Worm (Caenorhabditis elegans) whole organism, L1 larva: ENCODE data around the gene sru-48.

Experiments used
- C04F5.9 ChIP-seq: sonication (generic microtip); optimal IDR thresholded peaks from 2 replicates; lab custom pipeline; 2016; ENCODE audit warnings: missing genetic modification characterization, missing compliant biosample characterization
- C16A3.4 ChIP-seq: fragments of 150-350 bp; optimal IDR thresholded peaks from 2 replicates; lab custom pipeline; 2014; ENCODE audit warnings: missing biosample characterization, missing genetic modification characterization
- C34B4.2 ChIP-seq: sonication (generic microtip); optimal IDR thresholded peaks from 2 replicates; lab custom pipeline; 2017; ENCODE audit warnings: mild to moderate bottlenecking, missing genetic modification characterization, missing compliant biosample characterization
- ceh-82 ChIP-seq, 3 experiments: fragments of 150-350 bp in 1 of 3; sonication (generic microtip) in 2 of 3; optimal IDR thresholded peaks; 2 replicates each; lab custom pipeline; 2014 to 2017; ENCODE audit warnings: missing biosample characterization in 3 of 3, missing genetic modification characterization in 3 of 3
- ces-1 ChIP-seq: fragments of 150-350 bp; optimal IDR thresholded peaks from 2 replicates; lab custom pipeline; 2014; ENCODE audit warnings: missing biosample characterization, missing genetic modification reagents, missing genetic modification characterization
- efl-1 ChIP-seq, 4 experiments: fragments of 150-350 bp; optimal IDR thresholded peaks in 3 of 4; peaks in 1 of 4; 1 replicate in 1 of 4; 2 replicates in 3 of 4; lab custom pipeline; 2014; ENCODE audit warnings: missing biosample characterization in 2 of 4, missing genetic modification characterization in 2 of 4, missing genetic modification reagents in 2 of 4
- egl-27 ChIP-seq, 2 experiments: fragments of 150-350 bp in 1 of 2; sonication (generic microtip); optimal IDR thresholded peaks; 3 replicates each; lab custom pipeline; 2017 to 2018; ENCODE audit warnings: missing biosample characterization in 2 of 2, missing genetic modification characterization in 2 of 2, missing genetic modification reagents in 2 of 2
- elt-2 ChIP-seq: sonication (generic microtip); optimal IDR thresholded peaks from 2 replicates; lab custom pipeline; 2016; ENCODE audit warnings: missing genetic modification characterization, mild to moderate bottlenecking, inconsistent platforms, missing compliant biosample characterization, missing genetic modification reagents
- fkh-10 ChIP-seq: sonication (generic microtip); optimal IDR thresholded peaks from 2 replicates; lab custom pipeline; 2017; ENCODE audit warnings: missing biosample characterization, missing genetic modification reagents, missing genetic modification characterization
- fkh-4 ChIP-seq: sonication (generic microtip); optimal IDR thresholded peaks from 2 replicates; lab custom pipeline; 2016; ENCODE audit warnings: missing compliant biosample characterization, missing genetic modification characterization, borderline replicate concordance
- fkh-8 ChIP-seq: sonication (generic microtip); optimal IDR thresholded peaks from 2 replicates; lab custom pipeline; 2016; ENCODE audit warnings: mild to moderate bottlenecking, missing genetic modification characterization, missing compliant biosample characterization
- fos-1 ChIP-seq: fragments of 150-350 bp; optimal IDR thresholded peaks from 2 replicates; lab custom pipeline; 2014; ENCODE audit warnings: missing biosample characterization, missing genetic modification characterization
- hlh-17 ChIP-seq: fragments of 200-800 bp; sonication (Bioruptor generic); optimal IDR thresholded peaks from 2 replicates; lab custom pipeline; 2018; ENCODE audit warnings: missing genetic modification characterization, mild to moderate bottlenecking, missing compliant biosample characterization, moderate library complexity, borderline replicate concordance
- jun-1 ChIP-seq: fragments of 150-350 bp; optimal IDR thresholded peaks from 2 replicates; lab custom pipeline; 2014; ENCODE audit warnings: missing biosample characterization, missing genetic modification reagents, missing genetic modification characterization
- lin-13 ChIP-seq: fragments of 150-350 bp; optimal IDR thresholded peaks from 2 replicates; lab custom pipeline; 2014; ENCODE audit warnings: missing biosample characterization, missing genetic modification reagents, missing genetic modification characterization
- lin-14 ChIP-seq: fragments of 200-800 bp; sonication (Bioruptor generic); optimal IDR thresholded peaks from 2 replicates; lab custom pipeline; 2018; ENCODE audit warnings: mild to moderate bottlenecking, missing genetic modification characterization, moderate library complexity, missing compliant biosample characterization
- lin-39 ChIP-seq: fragments of 150-350 bp; optimal IDR thresholded peaks from 2 replicates; lab custom pipeline; 2014; ENCODE audit warnings: missing biosample characterization, missing genetic modification reagents, missing genetic modification characterization
- lsy-2 ChIP-seq, 2 experiments: fragments of 150-350 bp; optimal IDR thresholded peaks; 2 replicates each; lab custom pipeline; 2014; ENCODE audit warnings: missing biosample characterization in 2 of 2, missing genetic modification characterization in 2 of 2
- mdl-1 ChIP-seq, 2 experiments: fragments of 150-350 bp; optimal IDR thresholded peaks; 2 replicates each; lab custom pipeline; 2014 to 2017; ENCODE audit warnings: missing biosample characterization in 2 of 2, missing genetic modification characterization in 2 of 2, inconsistent platforms in 1 of 2
- nhr-11 ChIP-seq: fragments of 150-350 bp; optimal IDR thresholded peaks from 2 replicates; lab custom pipeline; 2014; ENCODE audit warnings: missing biosample characterization, missing genetic modification characterization
- nhr-12 ChIP-seq: sonication (generic microtip); optimal IDR thresholded peaks from 2 replicates; lab custom pipeline; 2017; ENCODE audit warnings: missing biosample characterization, missing genetic modification characterization
- nhr-19 ChIP-seq: fragments of 200-800 bp; sonication (Bioruptor generic); conservative IDR thresholded peaks from 2 replicates; pipeline ENCODE4 v1.3.6; 2022; ENCODE audit warnings: missing genetic modification characterization, missing compliant biosample characterization
- nhr-20 ChIP-seq: sonication (generic microtip); optimal IDR thresholded peaks from 2 replicates; lab custom pipeline; 2016; ENCODE audit warnings: mild to moderate bottlenecking, missing genetic modification characterization, missing compliant biosample characterization
- nhr-28 ChIP-seq: fragments of 150-350 bp; optimal IDR thresholded peaks from 2 replicates; lab custom pipeline; 2014; ENCODE audit warnings: missing biosample characterization, missing genetic modification characterization
- nhr-71 ChIP-seq: sonication (generic microtip); optimal IDR thresholded peaks from 2 replicates; lab custom pipeline; 2016; ENCODE audit warnings: mild to moderate bottlenecking, missing genetic modification characterization, moderate library complexity, missing compliant biosample characterization
- nhr-77 ChIP-seq: fragments of 150-350 bp; optimal IDR thresholded peaks from 2 replicates; lab custom pipeline; 2014; ENCODE audit warnings: missing biosample characterization, missing genetic modification characterization
- nhr-90 ChIP-seq: sonication (generic microtip); optimal IDR thresholded peaks from 2 replicates; lab custom pipeline; 2016; ENCODE audit warnings: mild to moderate bottlenecking, missing genetic modification characterization, missing compliant biosample characterization; ENCODE audit not compliant: poor library complexity
- rnt-1 ChIP-seq: sonication (generic microtip); optimal IDR thresholded peaks from 2 replicates; lab custom pipeline; 2016; ENCODE audit warnings: mild to moderate bottlenecking, missing genetic modification characterization, moderate library complexity, missing compliant biosample characterization
- skn-1 ChIP-seq: fragments of 150-350 bp; optimal IDR thresholded peaks from 2 replicates; lab custom pipeline; 2014; ENCODE audit warnings: missing biosample characterization, missing genetic modification characterization
- snu-23 ChIP-seq: sonication (generic microtip); optimal IDR thresholded peaks from 2 replicates; lab custom pipeline; 2016; ENCODE audit warnings: missing genetic modification characterization, missing compliant biosample characterization
- sox-4 ChIP-seq: sonication (generic microtip); optimal IDR thresholded peaks from 2 replicates; lab custom pipeline; 2016; ENCODE audit warnings: missing genetic modification characterization, missing compliant biosample characterization
- sup-37 ChIP-seq: fragments of 200-800 bp; sonication (Bioruptor generic); optimal IDR thresholded peaks from 2 replicates; lab custom pipeline; 2018; ENCODE audit warnings: mild to moderate bottlenecking, missing genetic modification characterization, missing compliant biosample characterization
- tbx-2 ChIP-seq: sonication (generic microtip); optimal IDR thresholded peaks from 2 replicates; lab custom pipeline; 2016; ENCODE audit warnings: missing genetic modification characterization, missing compliant biosample characterization
- unc-62 ChIP-seq: fragments of 150-350 bp; optimal IDR thresholded peaks from 2 replicates; lab custom pipeline; 2014; ENCODE audit warnings: missing biosample characterization, missing genetic modification reagents, missing genetic modification characterization
- unc-98 ChIP-seq: fragments of 200-800 bp; sonication (Bioruptor generic); IDR thresholded peaks from 2 replicates; pipeline ENCODE4 v1.3.6; 2022; ENCODE audit warnings: missing genetic modification characterization, missing compliant biosample characterization
- xbp-1 ChIP-seq: sonication (generic microtip); optimal IDR thresholded peaks from 2 replicates; lab custom pipeline; 2016; ENCODE audit warnings: missing genetic modification characterization, missing compliant biosample characterization

Gene sru-48

DNA sequence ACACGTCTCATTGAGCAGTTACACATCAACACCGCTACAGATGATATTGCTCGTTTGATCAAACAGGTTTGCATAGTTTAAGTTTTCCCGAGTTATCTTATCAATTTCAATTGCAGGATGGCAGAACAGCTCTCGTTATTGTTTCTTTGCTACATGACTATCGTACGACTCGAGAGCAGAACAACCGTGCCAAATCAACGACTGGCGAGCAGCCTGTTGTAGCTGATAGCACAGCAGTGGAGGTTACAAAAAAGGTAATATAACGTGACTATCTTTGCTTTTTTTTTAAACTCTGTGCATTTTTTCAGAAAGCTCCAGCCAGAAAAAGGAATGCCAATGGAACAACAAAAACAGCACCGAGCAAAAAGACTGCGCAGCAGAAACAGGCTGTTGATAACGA, 22.4 kb downstream of the sru-48 start:
- no peak for TF ChIP-seq unc-62 (GFP tag; lab: Kevin White, UChicago)
- TF ChIP-seq elt-2 (tag; lab: Kevin White, UChicago), result peak; percentile 38
- TF ChIP-seq, all 84 proteins: peak for 1

- TF ChIP-seq elt-2 (tag; lab: Kevin White, UChicago) (no peak), nhr-77 (tag; lab: Kevin White, UChicago) (no peak), nhr-19 (GFP tag; lab: Robert Waterston, UW) (no peak), sox-4 (tag; lab: Kevin White, UChicago) (no peak), sup-37 (GFP tag; lab: Kevin White, UChicago) (no peak), unc-62 (GFP tag; lab: Kevin White, UChicago) (no peak), C04F5.9 (no peak), ces-1 (GFP tag; lab: Kevin White, UChicago) (no peak), lin-13 (GFP tag; lab: Kevin White, UChicago) (no peak), jun-1 (tag; lab: Kevin White, UChicago) (no peak), nhr-11 (tag; lab: Kevin White, UChicago) (no peak), nhr-12 (tag; lab: Kevin White, UChicago) (no peak), C16A3.4 (tag; lab: Kevin White, UChicago) (no peak), fos-1 (tag; lab: Kevin White, UChicago) (no peak), hlh-17 (GFP tag; lab: Kevin White, UChicago) (no peak), mdl-1 (tag; optimal IDR thresholded peaks at IDR 0.05; lab: Kevin White, UChicago) (no peak), fkh-4 (tag; lab: Kevin White, UChicago) (no peak), lin-39 (tag; lab: Kevin White, UChicago) (no peak)
Observed at ce11 chrX:5202923-5203322, 22.9 kb downstream of the sru-48 start.

ce11 chrX:5205561-5205960, 25.6 kb downstream of the sru-48 start, which contains the start of gene H28G03.2:
Gene H28G03.2, plus strand, starts transcription at chrX:5205760.
- TF ChIP-seq lin-39 (tag; lab: Kevin White, UChicago) (no peak), lin-13 (GFP tag; lab: Kevin White, UChicago) (no peak), efl-1 (optimal IDR thresholded peaks at IDR 0.05; lab: Kevin White, UChicago) (no peak), efl-1 (GFP tag; optimal IDR thresholded peaks at IDR 0.05 in 1 of 2; lab: Kevin White, UChicago) (no peak), xbp-1 (tag; lab: Kevin White, UChicago) (no peak), lin-14 (GFP tag; lab: Kevin White, UChicago) (peak; percentile 45), ceh-82 (tag; optimal IDR thresholded peaks at IDR 0.05; lab: Kevin White, UChicago) (peak in 1 of 3 experiments; percentile 17), rnt-1 (peak; percentile 58), skn-1 (tag; lab: Kevin White, UChicago) (no peak), nhr-71 (tag; lab: Kevin White, UChicago) (peak; percentile 1), nhr-28 (tag; lab: Kevin White, UChicago) (no peak), snu-23 (GFP tag; lab: Kevin White, UChicago) (peak; percentile 9)

DNA sequence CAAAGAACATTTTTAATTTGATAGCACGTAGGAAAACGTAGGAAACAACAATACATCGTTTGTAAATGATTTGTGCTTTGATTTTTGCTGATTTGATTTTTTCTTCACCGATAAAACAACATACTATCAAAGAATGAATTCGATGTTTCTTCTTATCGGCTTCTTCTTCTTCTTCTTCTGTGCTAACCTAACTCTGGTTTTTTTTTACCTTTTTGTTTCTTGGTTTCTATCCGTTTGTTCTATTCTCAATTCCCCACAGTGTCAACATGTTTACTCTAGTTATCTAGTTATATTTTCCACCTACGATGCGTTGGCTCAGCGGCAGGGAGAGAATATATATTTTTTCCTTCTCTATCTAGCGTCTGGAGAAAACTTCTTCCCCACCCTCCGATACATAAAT, 27.8 kb downstream of the sru-48 start:
- TF ChIP-seq nhr-90 (tag; lab: Kevin White, UChicago), result no peak
- no peak for TF ChIP-seq fkh-10
- no peak for TF ChIP-seq nhr-28 (tag; lab: Kevin White, UChicago)
- no peak for TF ChIP-seq tbx-2
- no peak for TF ChIP-seq egl-27 (tag; optimal IDR thresholded peaks at IDR 0.05; lab: Kevin White, UChicago)
- no peak for TF ChIP-seq C34B4.2 (tag; lab: Kevin White, UChicago)
- no peak for TF ChIP-seq unc-98
- TF ChIP-seq nhr-19 (GFP tag; lab: Robert Waterston, UW), result no peak
- TF ChIP-seq fkh-8 (tag; lab: Kevin White, UChicago), result no peak
- TF ChIP-seq lsy-2 (tag; optimal IDR thresholded peaks at IDR 0.05; lab: Kevin White, UChicago), result peak in 1 of 2 experiments; percentile 2
- no peak for TF ChIP-seq sox-4 (tag; lab: Kevin White, UChicago)
- peak; percentile 9 for TF ChIP-seq nhr-20 (tag; lab: Kevin White, UChicago)
- TF ChIP-seq, all 84 proteins: peak for 2
